Fruit fly (Drosophila melanogaster): ENCODE data around the gene cno.

Gene cno

dm6 chr3R:5232197-5232607 is 14.9 kb upstream of the cno start, which contains the start of the genes Kat60 and Mms19 (continued):
- peak; percentile 2 for TF ChIP-seq Eip93F (GFP tag; optimal IDR thresholded peaks at IDR 0.05)
- TF ChIP-seq CG8319 (GFP tag; optimal IDR thresholded peaks at IDR 0.05) = no peak
- TF ChIP-seq CG34406 (GFP tag; optimal IDR thresholded peaks at IDR 0.05) = peak; percentile 16
- TF ChIP-seq Sox102F (GFP tag; optimal IDR thresholded peaks at IDR 0.05) = no peak
- TF ChIP-seq Gug (GFP tag; IDR thresholded peaks at IDR 0.05) = 0 out of 2 replicates have a peak, but pooled peaks have one; percentile 23
- TF ChIP-seq CG10669 (GFP tag; optimal IDR thresholded peaks at IDR 0.05) = no peak
- TF ChIP-seq Met (GFP tag; optimal IDR thresholded peaks at IDR 0.05) = no peak

dm6 chr3R:5231383-5232196 is 14.3 kb upstream of the cno start:
- TF ChIP-seq CG1621 (tag; optimal IDR thresholded peaks at IDR 0.05) (no peak), CG8119 (GFP tag; IDR thresholded peaks at IDR 0.05) (peak; percentile 52), CG15336 (GFP tag; IDR thresholded peaks at IDR 0.05) (peak; percentile 32; the same call in 1 of the 2 replicates), ss (GFP tag; optimal IDR thresholded peaks at IDR 0.05) (peak in 1 of 2 experiments; percentile 44), CG16779 (tag; optimal IDR thresholded peaks at IDR 0.05) (peak; percentile 53)

- 0 out of 3 replicates have a peak, but pooled peaks have one; percentile 31 for TF ChIP-seq eg (GFP tag; IDR thresholded peaks at IDR 0.05)
- TF ChIP-seq Eip78C (GFP tag) = no peak
- no peak for TF ChIP-seq CG7368 (GFP tag; optimal IDR thresholded peaks at IDR 0.05)
These were observed 12.2 kb upstream of the cno start for dm6 chr3R:5229458-5229857.

dm6 chr3R:5226025-5226424 is 8.8 kb upstream of the cno start, which contains the start of gene Vps37B:
Gene Vps37B (plus strand): TSS chr3R:5226158.
- no peak for TF ChIP-seq salr (GFP tag; optimal IDR thresholded peaks at IDR 0.05)
- TF ChIP-seq Gug (GFP tag; IDR thresholded peaks at IDR 0.05) = no peak
- no peak for TF ChIP-seq net (GFP tag; optimal IDR thresholded peaks at IDR 0.05)
- no peak for TF ChIP-seq achi (GFP tag; optimal IDR thresholded peaks at IDR 0.05)
- no peak for TF ChIP-seq Eip93F (GFP tag; optimal IDR thresholded peaks at IDR 0.05)
- no peak for TF ChIP-seq CG9139 (GFP tag; optimal IDR thresholded peaks at IDR 0.05)
- TF ChIP-seq svp (GFP tag) = no peak
- no peak for TF ChIP-seq fd59A (GFP tag; optimal IDR thresholded peaks at IDR 0.05)
- no peak for TF ChIP-seq CG7368 (GFP tag; optimal IDR thresholded peaks at IDR 0.05)
- no peak for TF ChIP-seq cyc (GFP tag; optimal IDR thresholded peaks at IDR 0.05)
- no peak for TF ChIP-seq CG11902 (GFP tag; optimal IDR thresholded peaks at IDR 0.05)
- no peak for TF ChIP-seq Lpt (GFP tag; optimal IDR thresholded peaks at IDR 0.05)

- TF ChIP-seq CG11902 (GFP tag; optimal IDR thresholded peaks at IDR 0.05) = no peak
- TF ChIP-seq achi (GFP tag; optimal IDR thresholded peaks at IDR 0.05) = no peak
- no peak for TF ChIP-seq esn (GFP tag; optimal IDR thresholded peaks at IDR 0.05)
- TF ChIP-seq Lpt (GFP tag; optimal IDR thresholded peaks at IDR 0.05) = no peak
These were observed 6.6 kb upstream of the cno start, which contains the start of gene CG14664 for dm6 chr3R:5223839-5224238. Gene CG14664 (plus strand): TSS chr3R:5224139.

- TF ChIP-seq spab (GFP tag; optimal IDR thresholded peaks at IDR 0.05) = no peak
- no peak for TF ChIP-seq CG10669 (GFP tag; optimal IDR thresholded peaks at IDR 0.05)
- peak; percentile 1 for TF ChIP-seq lz (GFP tag; optimal IDR thresholded peaks at IDR 0.05)
- peak; percentile 68 for TF ChIP-seq Eip78C (GFP tag)
- TF ChIP-seq CG3032 (tag; optimal IDR thresholded peaks at IDR 0.05) = peak; percentile 38
- TF ChIP-seq CG11902 (GFP tag; optimal IDR thresholded peaks at IDR 0.05) = no peak
- TF ChIP-seq salr (GFP tag; optimal IDR thresholded peaks at IDR 0.05) = peak in 1 of 2 experiments; percentile 3
- TF ChIP-seq CG10631 (GFP tag; optimal IDR thresholded peaks at IDR 0.05) = no peak
- no peak for TF ChIP-seq CG3919 (GFP tag; optimal IDR thresholded peaks at IDR 0.05)
- TF ChIP-seq CG1621 (tag; optimal IDR thresholded peaks at IDR 0.05) = peak; percentile 31
- no peak for TF ChIP-seq CG16779 (tag; optimal IDR thresholded peaks at IDR 0.05)
- TF ChIP-seq OdsH (GFP tag; optimal IDR thresholded peaks at IDR 0.05) = no peak
- TF ChIP-seq fd85E (GFP tag; optimal IDR thresholded peaks at IDR 0.05) = no peak
- TF ChIP-seq eg (GFP tag; IDR thresholded peaks at IDR 0.05) = no peak; the same call in 1 of the 3 replicates
- peak; percentile 23 for TF ChIP-seq CG31627 (GFP tag; optimal IDR thresholded peaks at IDR 0.05)
- no peak for TF ChIP-seq CG6276 (GFP tag; optimal IDR thresholded peaks at IDR 0.05)
- no peak for TF ChIP-seq topi (GFP tag; optimal IDR thresholded peaks at IDR 0.05)
- peak; percentile 33 for TF ChIP-seq Sox14 (GFP tag; optimal IDR thresholded peaks at IDR 0.05)
- no peak for TF ChIP-seq CG11762 (GFP tag; optimal IDR thresholded peaks at IDR 0.05; ENCODE audit: insufficient read depth)
- no peak for TF ChIP-seq CG8319 (GFP tag; optimal IDR thresholded peaks at IDR 0.05)
- no peak for TF ChIP-seq Hr39 (GFP tag; optimal IDR thresholded peaks at IDR 0.05)
- TF ChIP-seq CG9139 (GFP tag; optimal IDR thresholded peaks at IDR 0.05) = no peak
- no peak for TF ChIP-seq achi (GFP tag; optimal IDR thresholded peaks at IDR 0.05)
- peak in 1 of 2 experiments; percentile 72 for TF ChIP-seq ss (GFP tag; optimal IDR thresholded peaks at IDR 0.05)
- peak; percentile 64 for TF ChIP-seq CG6854 (GFP tag; optimal IDR thresholded peaks at IDR 0.05)
These were observed 5.9 kb upstream of the cno start, which contains the start of gene CG2604 for dm6 chr3R:5223135-5223534. Gene CG2604 (minus strand): TSS chr3R:5223365.
